Fruit fly (Drosophila melanogaster) whole organism, embryonic: ENCODE results near the gene CG13364.

Experiments used
- CG10321 ChIP-seq: fragments of 200-800 bp; sonication (Bioruptor generic); IDR thresholded peaks from 2 replicates; pipeline ENCODE4 v1.3.6; 2022; ENCODE audit warnings: missing biosample characterization, missing genetic modification characterization
- CG10366 ChIP-seq: fragments of 200-800 bp; sonication (Bioruptor generic); IDR thresholded peaks from 2 replicates; pipeline ENCODE4 v1.3.6; 2022; ENCODE audit warnings: missing biosample characterization, missing genetic modification characterization
- CG13894 ChIP-seq: fragments of 200-800 bp; sonication (Bioruptor generic); optimal IDR thresholded peaks from 3 replicates; lab custom pipeline; 2018; ENCODE audit warnings: missing biosample characterization, mild to moderate bottlenecking, missing genetic modification characterization, moderate library complexity
- CG15011 ChIP-seq: fragments of 200-800 bp; sonication (Bioruptor generic); optimal IDR thresholded peaks from 3 replicates; lab custom pipeline; 2018; ENCODE audit warnings: missing biosample characterization, mild to moderate bottlenecking, missing genetic modification characterization
- CG16815 ChIP-seq: fragments of 200-800 bp; sonication (Bioruptor generic); optimal IDR thresholded peaks from 3 replicates; lab custom pipeline; 2017; ENCODE audit warnings: missing biosample characterization, mild to moderate bottlenecking, missing genetic modification characterization
- CG16863 ChIP-seq: fragments of 200-800 bp; sonication (Bioruptor generic); optimal IDR thresholded peaks from 3 replicates; lab custom pipeline; 2016; ENCODE audit warnings: missing biosample characterization, missing genetic modification characterization
- CG17186 ChIP-seq: fragments of 200-800 bp; sonication (Bioruptor generic); optimal IDR thresholded peaks from 3 replicates; lab custom pipeline; 2017; ENCODE audit warnings: missing biosample characterization, missing genetic modification reagents, missing genetic modification characterization
- CG3065 ChIP-seq: fragments of 200-800 bp; sonication (Bioruptor generic); optimal IDR thresholded peaks from 2 replicates; lab custom pipeline; 2016; ENCODE audit warnings: missing biosample characterization, missing genetic modification characterization
- CG31388 ChIP-seq: fragments of 200-800 bp; sonication (Bioruptor generic); optimal IDR thresholded peaks from 2 replicates; lab custom pipeline; 2016; ENCODE audit warnings: missing biosample characterization, missing genetic modification characterization
- CG32772 ChIP-seq: fragments of 200-800 bp; sonication (Bioruptor generic); IDR thresholded peaks from 2 replicates; pipeline ENCODE4 v1.3.6; 2022; ENCODE audit warnings: missing biosample characterization, missing genetic modification characterization
- CG3281 ChIP-seq: fragments of 200-800 bp; sonication (Bioruptor generic); optimal IDR thresholded peaks from 3 replicates; lab custom pipeline; 2017; ENCODE audit warnings: missing biosample characterization, mild to moderate bottlenecking, missing genetic modification characterization
- CG33213 ChIP-seq: fragments of 200-800 bp; sonication (Bioruptor generic); optimal IDR thresholded peaks from 3 replicates; lab custom pipeline; 2016; ENCODE audit warnings: missing biosample characterization, missing genetic modification characterization
- CG3407 ChIP-seq: fragments of 200-800 bp; sonication (Bioruptor generic); optimal IDR thresholded peaks from 2 replicates; lab custom pipeline; 2018; ENCODE audit warnings: missing biosample characterization, mild to moderate bottlenecking, missing genetic modification characterization
- CG3726 ChIP-seq: fragments of 200-800 bp; sonication (Bioruptor generic); IDR thresholded peaks from 3 replicates; pipeline ENCODE4, ENCODE4 v1.3.6; 2022; ENCODE audit warnings: missing biosample characterization, missing genetic modification characterization
- CG7987 ChIP-seq: fragments of 200-800 bp; sonication (Bioruptor generic); optimal IDR thresholded peaks from 2 replicates; lab custom pipeline; 2018; ENCODE audit warnings: missing biosample characterization, mild to moderate bottlenecking, missing genetic modification characterization, moderate library complexity
- CG8281 ChIP-seq: fragments of 200-800 bp; sonication (Bioruptor generic); optimal IDR thresholded peaks from 2 replicates; lab custom pipeline; 2018; ENCODE audit warnings: missing biosample characterization, mild to moderate bottlenecking, missing genetic modification characterization, moderate library complexity
- CG8359 ChIP-seq: fragments of 200-800 bp; sonication (Bioruptor generic); optimal IDR thresholded peaks from 2 replicates; lab custom pipeline; 2017; ENCODE audit warnings: missing biosample characterization, mild to moderate bottlenecking, missing genetic modification characterization, borderline replicate concordance
- CTCF ChIP-seq: fragments of 200-800 bp; sonication (Bioruptor generic); optimal IDR thresholded peaks from 2 replicates; lab custom pipeline; 2017; ENCODE audit warnings: missing biosample characterization, mild to moderate bottlenecking, missing genetic modification characterization, moderate library complexity
- CkIIα-i1 ChIP-seq: fragments of 200-800 bp; sonication (Bioruptor generic); IDR thresholded peaks from 2 replicates; pipeline ENCODE4 v1.3.6; 2022; ENCODE audit warnings: missing biosample characterization, missing genetic modification characterization
- Doc3 ChIP-seq: fragments of 200-800 bp; sonication (Bioruptor generic); IDR thresholded peaks from 3 replicates; pipeline ENCODE4 v1.3.6; 2022; ENCODE audit warnings: missing biosample characterization, missing genetic modification characterization; ENCODE audit not compliant: partially characterized antibody
- Ets97D ChIP-seq: fragments of 200-800 bp; sonication (Bioruptor generic); optimal IDR thresholded peaks from 3 replicates; lab custom pipeline; 2016; ENCODE audit warnings: missing biosample characterization, missing genetic modification characterization
- Hmx ChIP-seq: fragments of 200-800 bp; sonication (Bioruptor generic); optimal IDR thresholded peaks from 2 replicates; lab custom pipeline; 2016; ENCODE audit warnings: missing biosample characterization, missing genetic modification characterization
- Hr78 ChIP-seq, 2 experiments: fragments of 200-800 bp in 1 of 2; fragments of >200 bp in 1 of 2; sonication (Bioruptor generic) in 1 of 2; optimal IDR thresholded peaks; 2 replicates each; lab custom pipeline; 2017 to 2019; ENCODE audit warnings: missing biosample characterization in 2 of 2, missing genetic modification characterization in 2 of 2, mild to moderate bottlenecking in 1 of 2, moderate library complexity in 1 of 2
- MBD-R2 ChIP-seq: fragments of 200-800 bp; sonication (Bioruptor generic); IDR thresholded peaks from 2 replicates; pipeline ENCODE4 v1.3.6; 2022; ENCODE audit warnings: missing biosample characterization, missing genetic modification characterization
- Max ChIP-seq: fragments of 200-800 bp; sonication (Bioruptor generic); optimal IDR thresholded peaks from 2 replicates; lab custom pipeline; 2016; ENCODE audit warnings: missing biosample characterization, mild to moderate bottlenecking, missing genetic modification characterization
- NC2β ChIP-seq: fragments of 200-800 bp; sonication (Bioruptor generic); optimal IDR thresholded peaks from 2 replicates; lab custom pipeline; 2016; ENCODE audit warnings: missing biosample characterization, missing genetic modification characterization
- Nf-YA ChIP-seq: fragments of 200-800 bp; sonication (Bioruptor generic); IDR thresholded peaks from 2 replicates; pipeline ENCODE4 v1.3.6; 2022; ENCODE audit warnings: missing biosample characterization, missing genetic modification characterization
- Nf-YB ChIP-seq: fragments of 200-800 bp; sonication (Bioruptor generic); optimal IDR thresholded peaks from 3 replicates; lab custom pipeline; 2019; ENCODE audit warnings: missing biosample characterization, mild to moderate bottlenecking, missing genetic modification characterization, moderate library complexity
- Optix ChIP-seq: fragments of 200-800 bp; sonication (Bioruptor generic); IDR thresholded peaks from 3 replicates; pipeline ENCODE4 v1.3.6; 2022; ENCODE audit warnings: missing biosample characterization, missing genetic modification characterization
- PHDP ChIP-seq: fragments of 200-800 bp; sonication (Bioruptor generic); optimal IDR thresholded peaks from 3 replicates; lab custom pipeline; 2018; ENCODE audit warnings: missing biosample characterization, mild to moderate bottlenecking, missing genetic modification characterization, moderate library complexity
- Stat92E ChIP-seq, 3 experiments: fragments of >200 bp in 2 of 3; fragments of 200-800 bp in 1 of 3; sonication (Bioruptor generic) in 1 of 3; optimal IDR thresholded peaks; 2 replicates each; lab custom pipeline; 2017 to 2019; ENCODE audit warnings: missing biosample characterization in 3 of 3, missing genetic modification characterization in 3 of 3, mild to moderate bottlenecking in 1 of 3, moderate library complexity in 1 of 3
- bcd ChIP-seq: fragments of 200-800 bp; sonication (Bioruptor generic); optimal IDR thresholded peaks from 2 replicates; lab custom pipeline; 2017; ENCODE audit warnings: missing biosample characterization, mild to moderate bottlenecking, missing genetic modification characterization
- chinmo ChIP-seq: fragments of 200-800 bp; sonication (Bioruptor generic); IDR thresholded peaks from 4 replicates; pipeline ENCODE4 v1.3.6; 2022; ENCODE audit warnings: missing biosample characterization, missing genetic modification characterization; ENCODE audit not compliant: partially characterized antibody
- chm ChIP-seq: fragments of 200-800 bp; sonication (Bioruptor generic); IDR thresholded peaks from 2 replicates; pipeline ENCODE4 v1.3.6; 2022; ENCODE audit warnings: missing biosample characterization, missing genetic modification characterization
- crol ChIP-seq: fragments of 200-800 bp; sonication (Bioruptor generic); IDR thresholded peaks from 2 replicates; pipeline ENCODE4 v1.3.6; 2022; ENCODE audit warnings: missing biosample characterization, missing genetic modification characterization
- dati ChIP-seq: fragments of 200-800 bp; sonication (Bioruptor generic); IDR thresholded peaks from 2 replicates; pipeline ENCODE4 v1.3.6; 2022; ENCODE audit warnings: missing biosample characterization, missing genetic modification characterization
- en ChIP-seq: fragments of 200-800 bp; sonication (Bioruptor generic); optimal IDR thresholded peaks from 2 replicates; lab custom pipeline; 2016; ENCODE audit warnings: missing biosample characterization, missing genetic modification characterization
- gro ChIP-seq: fragments of 200-800 bp; sonication (Bioruptor generic); optimal IDR thresholded peaks from 2 replicates; lab custom pipeline; 2016; ENCODE audit warnings: missing biosample characterization, missing genetic modification characterization
- hth ChIP-seq: fragments of >200 bp; optimal IDR thresholded peaks from 2 replicates; lab custom pipeline; 2017; ENCODE audit warnings: inconsistent platforms
- klu ChIP-seq: fragments of 200-800 bp; sonication (Bioruptor generic); IDR thresholded peaks from 2 replicates; pipeline ENCODE4 v1.3.6; 2022; ENCODE audit warnings: missing biosample characterization, missing genetic modification characterization
- nerfin-2 ChIP-seq: fragments of 200-800 bp; sonication (Bioruptor generic); IDR thresholded peaks from 2 replicates; pipeline ENCODE4 v1.3.6; 2022; ENCODE audit warnings: missing biosample characterization, missing genetic modification characterization; ENCODE audit not compliant: partially characterized antibody
- odd ChIP-seq: fragments of 200-800 bp; sonication (Bioruptor generic); optimal IDR thresholded peaks from 2 replicates; lab custom pipeline; 2017; ENCODE audit warnings: missing biosample characterization, mild to moderate bottlenecking, missing genetic modification characterization
- org-1 ChIP-seq: fragments of 200-800 bp; sonication (Bioruptor generic); optimal IDR thresholded peaks from 2 replicates; lab custom pipeline; 2017; ENCODE audit warnings: missing biosample characterization, missing genetic modification characterization
- pan ChIP-seq, 4 experiments: fragments of >200 bp in 3 of 4; fragments of 200-800 bp in 1 of 4; sonication (Bioruptor generic) in 1 of 4; optimal IDR thresholded peaks in 3 of 4; IDR thresholded peaks in 1 of 4; 2 replicates each; pipeline versions ENCODE4 v1.3.6 to Lab custom; 2017 to 2022; ENCODE audit warnings: missing biosample characterization in 2 of 4, missing genetic modification characterization in 2 of 4, mixed read lengths in 1 of 4
- pnt ChIP-seq: fragments of 200-800 bp; sonication (Bioruptor generic); optimal IDR thresholded peaks from 3 replicates; lab custom pipeline; 2016; ENCODE audit warnings: missing biosample characterization, missing genetic modification characterization
- scrt ChIP-seq: fragments of 200-800 bp; sonication (Bioruptor generic); optimal IDR thresholded peaks from 2 replicates; lab custom pipeline; 2018; ENCODE audit warnings: missing biosample characterization, mild to moderate bottlenecking, missing genetic modification characterization, moderate library complexity
- sisA ChIP-seq: fragments of 200-800 bp; sonication (Bioruptor generic); IDR thresholded peaks from 2 replicates; pipeline ENCODE4 v1.3.6; 2022; ENCODE audit warnings: missing biosample characterization, missing genetic modification characterization
- slou ChIP-seq: fragments of 200-800 bp; sonication (Bioruptor generic); optimal IDR thresholded peaks from 3 replicates; lab custom pipeline; 2016; ENCODE audit warnings: missing biosample characterization, missing genetic modification characterization
- sqz ChIP-seq: fragments of 200-800 bp; sonication (Bioruptor generic); optimal IDR thresholded peaks from 3 replicates; lab custom pipeline; 2018; ENCODE audit warnings: missing biosample characterization, mild to moderate bottlenecking, missing genetic modification characterization
- wek ChIP-seq: fragments of 200-800 bp; sonication (Bioruptor generic); optimal IDR thresholded peaks from 3 replicates; lab custom pipeline; 2018; ENCODE audit warnings: missing biosample characterization, mild to moderate bottlenecking, missing genetic modification characterization, moderate library complexity
- zfh2 ChIP-seq: fragments of 200-800 bp; sonication (Bioruptor generic); optimal IDR thresholded peaks from 2 replicates; lab custom pipeline; 2016; ENCODE audit warnings: missing biosample characterization, missing genetic modification characterization

Gene CG13364

dm6 chrX:647056-647627, 22.1 kb upstream of the CG13364 start, which contains the start of gene Roc1a (continued):
- TF ChIP-seq CG31388 (GFP tag; lab: Kevin White, UChicago) (no peak), sqz (GFP tag; lab: Kevin White, UChicago) (no peak), CG7987 (GFP tag; lab: Kevin White, UChicago) (no peak), Hr78 (GFP tag; optimal IDR thresholded peaks at IDR 0.05; lab: Kevin White, UChicago) (no peak), CG3726 (no peak), hth (lab: Kevin White, UChicago) (no peak), nerfin-2 (GFP tag; lab: Robert Waterston, UW) (peak; percentile 42), CG13894 (tag; lab: Kevin White, UChicago) (no peak), Nf-YB (GFP tag; lab: Kevin White, UChicago) (no peak), bcd (GFP tag; lab: Kevin White, UChicago) (no peak), CG8359 (GFP tag; lab: Kevin White, UChicago) (no peak), PHDP (tag; lab: Kevin White, UChicago) (no peak), org-1 (GFP tag; lab: Kevin White, UChicago) (no peak), Max (no peak), sisA (no peak), dati (no peak), CG16863 (GFP tag; lab: Kevin White, UChicago) (no peak), CG3281 (GFP tag; lab: Kevin White, UChicago) (no peak), MBD-R2 (peak; percentile 47), scrt (GFP tag; lab: Kevin White, UChicago) (no peak), CG8281 (tag; lab: Kevin White, UChicago) (no peak), CkIIα-i1 (GFP tag; lab: Robert Waterston, UW) (no peak), Nf-YA (GFP tag; lab: Robert Waterston, UW) (no peak), crol (GFP tag; lab: Robert Waterston, UW) (no peak), Stat92E (GFP tag; optimal IDR thresholded peaks at IDR 0.05; lab: Kevin White, UChicago) (no peak), wek (no peak), CG33213 (GFP tag; lab: Kevin White, UChicago) (no peak), pnt (GFP tag; lab: Kevin White, UChicago) (no peak), Doc3 (GFP tag; lab: Robert Waterston, UW) (0 out of 3 replicates have a peak, but pooled peaks have one; percentile 12), odd (GFP tag; lab: Kevin White, UChicago) (no peak), en (GFP tag; lab: Kevin White, UChicago) (no peak), chm (GFP tag; lab: Robert Waterston, UW) (no peak), CTCF (GFP tag; lab: Kevin White, UChicago) (no peak), gro (GFP tag; lab: Kevin White, UChicago) (no peak), slou (no peak), NC2β (GFP tag; lab: Kevin White, UChicago) (no peak), CG3407 (no peak), Hmx (GFP tag; lab: Kevin White, UChicago) (no peak), Ets97D (no peak), CG10366 (no peak), Optix (GFP tag; lab: Robert Waterston, UW) (no peak), CG17186 (GFP tag; lab: Kevin White, UChicago) (no peak), CG3065 (no peak), CG15011 (GFP tag; lab: Kevin White, UChicago) (no peak), klu (GFP tag; lab: Robert Waterston, UW) (no peak), zfh2 (no peak), CG32772 (no peak), CG16815 (GFP tag; lab: Kevin White, UChicago) (no peak), CG10321 (GFP tag; lab: Robert Waterston, UW) (no peak), pan (optimal IDR thresholded peaks at IDR 0.05; lab: Kevin White, UChicago) (no peak), pan (GFP tag; optimal IDR thresholded peaks at IDR 0.05 in 1 of 2, IDR thresholded peaks at IDR 0.05 in 1 of 2) (no peak), chinmo (GFP tag; lab: Robert Waterston, UW) (peak; percentile 79; the same call in 3 of the 4 replicates)
